Fruit fly (Drosophila melanogaster) whole organism, wandering third instar larva: ENCODE measurements around the gene yellow-f2.

ENCODE experiments used
- Abd-B ChIP-seq: fragments of >200 bp; optimal IDR thresholded peaks from 2 replicates; lab custom pipeline; 2017; ENCODE audit warnings: missing biosample characterization, missing genetic modification characterization
- Jra ChIP-seq: sonication (Bioruptor generic); optimal IDR thresholded peaks from 2 replicates; lab custom pipeline; 2016; ENCODE audit warnings: missing biosample characterization, missing genetic modification characterization
- Rel ChIP-seq, 2 experiments: fragments of 200-800 bp; sonication (Bioruptor generic) in 1 of 2; optimal IDR thresholded peaks; 2 replicates in 1 of 2; 3 replicates in 1 of 2; lab custom pipeline; 2016 to 2019; ENCODE audit warnings: mild to moderate bottlenecking in 2 of 2, missing biosample characterization in 2 of 2, missing genetic modification characterization in 2 of 2, moderate library complexity in 1 of 2
- Vsx2 ChIP-seq: fragments of 200-300, 225-300 bp; sonication (Bioruptor generic); optimal IDR thresholded peaks from 2 replicates; lab custom pipeline; 2018; ENCODE audit warnings: missing biosample characterization, missing genetic modification characterization; ENCODE audit not compliant: partially characterized antibody
- br ChIP-seq: fragments of 200-800 bp; sonication (Bioruptor generic); optimal IDR thresholded peaks from 2 replicates; lab custom pipeline; 2016; ENCODE audit warnings: missing biosample characterization, missing genetic modification characterization
- ey ChIP-seq: fragments of 200-800 bp; sonication (Bioruptor generic); optimal IDR thresholded peaks from 2 replicates; lab custom pipeline; 2016; ENCODE audit warnings: missing biosample characterization, missing genetic modification characterization
- foxo ChIP-seq, 2 experiments: fragments of 200-800 bp; sonication (Bioruptor generic); optimal IDR thresholded peaks; 2 replicates in 1 of 2; 3 replicates in 1 of 2; lab custom pipeline; 2016 to 2017; ENCODE audit warnings: missing biosample characterization in 2 of 2, missing genetic modification characterization in 2 of 2
- pan ChIP-seq: fragments of >200 bp; optimal IDR thresholded peaks from 2 replicates; lab custom pipeline; 2017
- tai ChIP-seq: sonication (Bioruptor generic); optimal IDR thresholded peaks from 2 replicates; lab custom pipeline; 2016; ENCODE audit warnings: missing biosample characterization, missing genetic modification characterization
- usp ChIP-seq: fragments of >200 bp; optimal IDR thresholded peaks from 2 replicates; lab custom pipeline; 2017; ENCODE audit warnings: missing biosample characterization, missing genetic modification characterization
- woc ChIP-seq: sonication (Bioruptor generic); optimal IDR thresholded peaks from 2 replicates; lab custom pipeline; 2016; ENCODE audit warnings: missing biosample characterization, mild to moderate bottlenecking, missing genetic modification characterization

- no peak for TF ChIP-seq Abd-B (GFP tag; lab: Kevin White, UChicago)
- TF ChIP-seq usp (GFP tag; lab: Kevin White, UChicago): no peak
- no peak for TF ChIP-seq Jra (GFP tag; lab: Kevin White, UChicago)
- TF ChIP-seq Vsx2 (GFP tag; lab: Kevin White, UChicago): no peak
- TF ChIP-seq tai (GFP tag; lab: Kevin White, UChicago): no peak
- no peak for TF ChIP-seq woc
- TF ChIP-seq Rel (GFP tag; optimal IDR thresholded peaks at IDR 0.05; lab: Kevin White, UChicago): no peak
- TF ChIP-seq Rel (tag; optimal IDR thresholded peaks at IDR 0.05; lab: Kevin White, UChicago): no peak
- no peak for TF ChIP-seq pan (lab: Kevin White, UChicago)
- no peak for TF ChIP-seq foxo (GFP tag; optimal IDR thresholded peaks at IDR 0.05; lab: Kevin White, UChicago)
- no peak for TF ChIP-seq ey (GFP tag; lab: Kevin White, UChicago)
- no peak for TF ChIP-seq br (GFP tag; lab: Kevin White, UChicago)
Observed at dm6 chr3R:12964043-12964442, 30.9 kb downstream of the yellow-f2 start.
